Fruit fly (Drosophila melanogaster) whole organism, embryonic: ENCODE data around the gene AstC.

Experiments used
- Bgb ChIP-seq: fragments of 200-800 bp; sonication (Bioruptor generic); IDR thresholded peaks from 2 replicates; pipeline ENCODE4 v1.3.6; 2022; ENCODE audit warnings: missing biosample characterization, missing genetic modification characterization; ENCODE audit not compliant: partially characterized antibody
- CG10209 ChIP-seq: fragments of 200-800 bp; sonication (Bioruptor generic); optimal IDR thresholded peaks from 3 replicates; lab custom pipeline; 2017; ENCODE audit warnings: missing biosample characterization, mild to moderate bottlenecking, missing genetic modification characterization, missing genetic modification reagents
- CG11695 ChIP-seq: fragments of 200-800 bp; sonication (Bioruptor generic); IDR thresholded peaks from 3 replicates; pipeline ENCODE4 v1.3.6; 2022; ENCODE audit warnings: missing biosample characterization, missing genetic modification characterization
- CG12236 ChIP-seq: fragments of 200-800 bp; sonication (Bioruptor generic); optimal IDR thresholded peaks from 2 replicates; lab custom pipeline; 2016; ENCODE audit warnings: missing biosample characterization, missing genetic modification characterization
- CG12942 ChIP-seq: fragments of 200-800 bp; sonication (Bioruptor generic); optimal IDR thresholded peaks from 3 replicates; lab custom pipeline; 2016; ENCODE audit warnings: missing biosample characterization, missing genetic modification characterization
- CG13296 ChIP-seq: fragments of 200-800 bp; sonication (Bioruptor generic); optimal IDR thresholded peaks from 3 replicates; lab custom pipeline; 2018; ENCODE audit warnings: missing biosample characterization, mild to moderate bottlenecking, missing genetic modification characterization
- CG14710 ChIP-seq: fragments of 200-800 bp; sonication (Bioruptor generic); optimal IDR thresholded peaks from 3 replicates; lab custom pipeline; 2019; ENCODE audit warnings: missing biosample characterization, mild to moderate bottlenecking, missing genetic modification characterization, moderate library complexity
- CG14965 ChIP-seq: fragments of 200-800 bp; sonication (Bioruptor generic); optimal IDR thresholded peaks from 2 replicates; lab custom pipeline; 2016; ENCODE audit warnings: missing biosample characterization, missing genetic modification characterization, borderline replicate concordance
- CG15073 ChIP-seq: fragments of 200-800 bp; sonication (Bioruptor generic); optimal IDR thresholded peaks from 2 replicates; lab custom pipeline; 2016; ENCODE audit warnings: missing biosample characterization, missing genetic modification characterization
- CG16863 ChIP-seq: fragments of 200-800 bp; sonication (Bioruptor generic); optimal IDR thresholded peaks from 3 replicates; lab custom pipeline; 2016; ENCODE audit warnings: missing biosample characterization, missing genetic modification characterization
- CG17361 ChIP-seq: fragments of 200-800 bp; sonication (Bioruptor generic); IDR thresholded peaks from 3 replicates; pipeline ENCODE4 v1.3.6; 2022; ENCODE audit warnings: missing biosample characterization, missing genetic modification characterization
- CG17829 ChIP-seq: fragments of 200-800 bp; optimal IDR thresholded peaks from 2 replicates; lab custom pipeline; 2019; ENCODE audit warnings: missing biosample characterization, mild to moderate bottlenecking, missing genetic modification characterization, moderate library complexity
- CG18262 ChIP-seq: fragments of 200-800 bp; optimal IDR thresholded peaks from 3 replicates; lab custom pipeline; 2019; ENCODE audit warnings: missing biosample characterization, mild to moderate bottlenecking, missing genetic modification characterization, moderate library complexity
- CG18764 ChIP-seq: fragments of 200-800 bp; sonication (Bioruptor generic); optimal IDR thresholded peaks from 3 replicates; lab custom pipeline; 2016; ENCODE audit warnings: missing biosample characterization, missing genetic modification characterization
- CG2202 ChIP-seq: fragments of 200-800 bp; sonication (Bioruptor generic); optimal IDR thresholded peaks from 2 replicates; lab custom pipeline; 2018; ENCODE audit warnings: missing biosample characterization, mild to moderate bottlenecking, missing genetic modification characterization
- CG4820 ChIP-seq: fragments of 200-800 bp; sonication (Bioruptor generic); optimal IDR thresholded peaks from 3 replicates; lab custom pipeline; 2016; ENCODE audit warnings: missing biosample characterization, missing genetic modification characterization
- CG4854 ChIP-seq: fragments of 200-800 bp; sonication (Bioruptor generic); optimal IDR thresholded peaks from 2 replicates; lab custom pipeline; 2016; ENCODE audit warnings: missing biosample characterization, missing genetic modification characterization, inconsistent platforms
- CG6813 ChIP-seq: fragments of 200-800 bp; sonication (Bioruptor generic); optimal IDR thresholded peaks from 2 replicates; lab custom pipeline; 2017; ENCODE audit warnings: missing biosample characterization, missing genetic modification characterization, mild to moderate bottlenecking, moderate library complexity, missing genetic modification reagents
- CG7839 ChIP-seq: fragments of 200-800 bp; sonication (Bioruptor generic); optimal IDR thresholded peaks from 3 replicates; lab custom pipeline; 2018; ENCODE audit warnings: missing biosample characterization, mild to moderate bottlenecking, missing genetic modification characterization, moderate library complexity
- CG9797 ChIP-seq: fragments of 200-800 bp; sonication (Bioruptor generic); optimal IDR thresholded peaks from 3 replicates; lab custom pipeline; 2018; ENCODE audit warnings: missing biosample characterization, mild to moderate bottlenecking, missing genetic modification characterization
- Dip3 ChIP-seq: fragments of 200-800 bp; sonication (Bioruptor generic); optimal IDR thresholded peaks from 3 replicates; lab custom pipeline; 2016; ENCODE audit warnings: missing biosample characterization, missing genetic modification characterization
- Dref ChIP-seq: fragments of 200-800 bp; sonication (Bioruptor generic); IDR thresholded peaks from 2 replicates; pipeline ENCODE4 v1.3.6; 2022; ENCODE audit warnings: missing biosample characterization, missing genetic modification characterization
- Fer2 ChIP-seq: fragments of 200-800 bp; sonication (Bioruptor generic); optimal IDR thresholded peaks from 2 replicates; lab custom pipeline; 2018; ENCODE audit warnings: missing biosample characterization, mild to moderate bottlenecking, missing genetic modification characterization, moderate library complexity
- HLHmδ ChIP-seq: fragments of 200-800 bp; sonication (Bioruptor generic); optimal IDR thresholded peaks from 2 replicates; lab custom pipeline; 2018; ENCODE audit warnings: missing biosample characterization, mild to moderate bottlenecking, missing genetic modification characterization, moderate library complexity
- Hr51 ChIP-seq, 2 experiments: fragments of 200-800 bp; sonication (Bioruptor generic); optimal IDR thresholded peaks; 2 replicates in 1 of 2; 3 replicates in 1 of 2; lab custom pipeline; 2016 to 2018; ENCODE audit warnings: missing biosample characterization in 2 of 2, missing genetic modification characterization in 2 of 2, mild to moderate bottlenecking in 1 of 2, moderate library complexity in 1 of 2
- Lim3 ChIP-seq: fragments of 200-800 bp; sonication (Bioruptor generic); IDR thresholded peaks from 2 replicates; pipeline ENCODE4 v1.3.6; 2022; ENCODE audit warnings: missing biosample characterization, missing genetic modification characterization
- MBD-R2 ChIP-seq: fragments of 200-800 bp; sonication (Bioruptor generic); IDR thresholded peaks from 2 replicates; pipeline ENCODE4 v1.3.6; 2022; ENCODE audit warnings: missing biosample characterization, missing genetic modification characterization
- Mad ChIP-seq: fragments of 200-800 bp; sonication (Bioruptor generic); optimal IDR thresholded peaks from 2 replicates; lab custom pipeline; 2016; ENCODE audit warnings: missing biosample characterization, missing genetic modification characterization
- Oli ChIP-seq: fragments of 200-800 bp; sonication (Bioruptor generic); optimal IDR thresholded peaks from 2 replicates; lab custom pipeline; 2018; ENCODE audit warnings: missing biosample characterization, mild to moderate bottlenecking, missing genetic modification characterization, moderate library complexity
- Xrp1 ChIP-seq: fragments of 200-800 bp; sonication (Bioruptor generic); IDR thresholded peaks from 2 replicates; pipeline ENCODE4 v1.3.6; 2022; ENCODE audit warnings: missing biosample characterization, missing genetic modification characterization
- ab ChIP-seq: fragments of 200-800 bp; sonication (Bioruptor generic); optimal IDR thresholded peaks from 2 replicates; lab custom pipeline; 2016; ENCODE audit warnings: missing biosample characterization, missing genetic modification characterization
- amos ChIP-seq: fragments of 200-800 bp; sonication (Bioruptor generic); IDR thresholded peaks from 2 replicates; pipeline ENCODE4 v1.3.6; 2022; ENCODE audit warnings: missing biosample characterization, missing genetic modification characterization; ENCODE audit not compliant: partially characterized antibody
- bbx ChIP-seq: fragments of 200-800 bp; sonication (Bioruptor generic); IDR thresholded peaks from 2 replicates; pipeline ENCODE4 v1.3.6; 2022; ENCODE audit warnings: missing biosample characterization, missing genetic modification characterization; ENCODE audit not compliant: partially characterized antibody
- chm ChIP-seq: fragments of 200-800 bp; sonication (Bioruptor generic); IDR thresholded peaks from 2 replicates; pipeline ENCODE4 v1.3.6; 2022; ENCODE audit warnings: missing biosample characterization, missing genetic modification characterization
- crol ChIP-seq: fragments of 200-800 bp; sonication (Bioruptor generic); IDR thresholded peaks from 2 replicates; pipeline ENCODE4 v1.3.6; 2022; ENCODE audit warnings: missing biosample characterization, missing genetic modification characterization
- dati ChIP-seq: fragments of 200-800 bp; sonication (Bioruptor generic); IDR thresholded peaks from 2 replicates; pipeline ENCODE4 v1.3.6; 2022; ENCODE audit warnings: missing biosample characterization, missing genetic modification characterization
- dmrt11E ChIP-seq: fragments of 200-800 bp; sonication (Bioruptor generic); optimal IDR thresholded peaks from 3 replicates; lab custom pipeline; 2018; ENCODE audit warnings: missing biosample characterization, mild to moderate bottlenecking, missing genetic modification characterization, moderate library complexity
- gcm2 ChIP-seq: fragments of 200-800 bp; sonication (Bioruptor generic); optimal IDR thresholded peaks from 2 replicates; lab custom pipeline; 2016; ENCODE audit warnings: missing biosample characterization, missing genetic modification characterization
- grau ChIP-seq: fragments of 200-800 bp; optimal IDR thresholded peaks from 3 replicates; lab custom pipeline; 2019; ENCODE audit warnings: missing biosample characterization, mild to moderate bottlenecking, missing genetic modification characterization, moderate library complexity
- hbn ChIP-seq: fragments of 200-800 bp; sonication (Bioruptor generic); IDR thresholded peaks from 2 replicates; pipeline ENCODE4 v1.3.6; 2022; ENCODE audit warnings: missing biosample characterization, missing genetic modification characterization; ENCODE audit not compliant: partially characterized antibody
- knrl ChIP-seq: fragments of 200-800 bp; sonication (Bioruptor generic); IDR thresholded peaks from 3 replicates; pipeline ENCODE4 v1.3.6; 2022; ENCODE audit warnings: missing biosample characterization, missing genetic modification characterization; ENCODE audit not compliant: partially characterized antibody
- lab ChIP-seq: fragments of 200-800 bp; sonication (Bioruptor generic); optimal IDR thresholded peaks from 3 replicates; lab custom pipeline; 2017; ENCODE audit warnings: missing biosample characterization, missing genetic modification characterization, mild to moderate bottlenecking, moderate library complexity, missing genetic modification reagents
- lilli ChIP-seq: fragments of 200-800 bp; sonication (Bioruptor generic); optimal IDR thresholded peaks from 3 replicates; lab custom pipeline; 2016; ENCODE audit warnings: missing biosample characterization, missing genetic modification characterization
- odd ChIP-seq: fragments of 200-800 bp; sonication (Bioruptor generic); optimal IDR thresholded peaks from 2 replicates; lab custom pipeline; 2017; ENCODE audit warnings: missing biosample characterization, mild to moderate bottlenecking, missing genetic modification characterization
- peb ChIP-seq: fragments of 200-800 bp; sonication (Bioruptor generic); IDR thresholded peaks from 2 replicates; pipeline ENCODE4 v1.3.6; 2022; ENCODE audit warnings: missing biosample characterization, missing genetic modification characterization
- run ChIP-seq: fragments of 200-800 bp; sonication (Bioruptor generic); optimal IDR thresholded peaks from 3 replicates; lab custom pipeline; 2018; ENCODE audit warnings: missing biosample characterization, mild to moderate bottlenecking, missing genetic modification characterization
- schlank ChIP-seq: fragments of 200-800 bp; sonication (Bioruptor generic); optimal IDR thresholded peaks from 2 replicates; lab custom pipeline; 2018; ENCODE audit warnings: missing biosample characterization, mild to moderate bottlenecking, missing genetic modification characterization
- sim ChIP-seq: fragments of 200-800 bp; sonication (Bioruptor generic); IDR thresholded peaks from 2 replicates; pipeline ENCODE4 v1.3.6; 2022; ENCODE audit warnings: missing biosample characterization, missing genetic modification characterization
- slp2 ChIP-seq: fragments of 200-800 bp; sonication (Bioruptor generic); optimal IDR thresholded peaks from 2 replicates; lab custom pipeline; 2016; ENCODE audit warnings: missing biosample characterization, missing genetic modification characterization
- unpg ChIP-seq: fragments of 200-800 bp; sonication (Bioruptor generic); optimal IDR thresholded peaks from 3 replicates; lab custom pipeline; 2018; ENCODE audit warnings: missing biosample characterization, mild to moderate bottlenecking, missing genetic modification characterization, moderate library complexity

Gene AstC

DNA sequence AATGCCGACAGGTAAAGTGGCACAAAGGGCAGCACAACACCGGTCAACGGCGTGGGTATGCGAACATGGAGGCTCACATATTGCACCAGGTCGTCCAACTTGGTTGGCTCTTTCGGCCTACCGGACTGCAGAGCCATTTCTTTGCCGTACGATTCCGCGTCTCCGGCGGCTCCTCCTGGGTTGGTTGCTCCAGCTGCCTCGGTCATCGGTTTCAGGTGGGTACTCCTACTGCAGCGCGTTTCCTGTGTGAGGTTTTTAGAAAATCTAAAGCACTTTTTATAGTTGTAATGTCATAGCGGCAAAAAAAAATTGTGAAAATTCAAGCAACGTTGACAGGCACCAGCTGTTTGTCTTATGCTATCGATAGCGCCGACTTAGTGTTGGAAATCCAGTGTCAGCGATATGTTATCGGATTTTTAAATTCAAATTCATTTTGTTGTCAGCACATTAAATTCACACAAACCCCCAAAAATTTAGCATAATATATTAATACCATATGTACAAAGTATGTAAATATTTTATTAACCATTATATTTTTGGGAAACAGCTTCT, 38.8 kb upstream of the AstC start, which contains the start of gene CG6230 (continued):
- TF ChIP-seq chm (GFP tag; lab: Robert Waterston, UW) (no peak), CG18764 (GFP tag; lab: Kevin White, UChicago) (no peak), CG14710 (peak; percentile 3), unpg (GFP tag; lab: Kevin White, UChicago) (no peak), CG12236 (GFP tag; lab: Kevin White, UChicago) (no peak), Dref (GFP tag; lab: Robert Waterston, UW) (peak; percentile 86), knrl (GFP tag; lab: Robert Waterston, UW) (peak; percentile 61; the same call in 2 of the 3 replicates), peb (GFP tag; lab: Robert Waterston, UW) (no peak), CG11695 (GFP tag; lab: Robert Waterston, UW) (no peak), dati (no peak), CG18262 (tag; lab: Kevin White, UChicago) (no peak), CG7839 (tag; lab: Kevin White, UChicago) (no peak), slp2 (no peak), odd (GFP tag; lab: Kevin White, UChicago) (no peak), dmrt11E (no peak), grau (tag; lab: Kevin White, UChicago) (no peak), Dip3 (GFP tag; lab: Kevin White, UChicago) (no peak), CG15073 (GFP tag; lab: Kevin White, UChicago) (no peak), CG6813 (GFP tag; lab: Kevin White, UChicago) (no peak), CG13296 (GFP tag; lab: Kevin White, UChicago) (no peak), CG14965 (no peak), CG10209 (GFP tag; lab: Kevin White, UChicago) (no peak), CG2202 (tag; lab: Kevin White, UChicago) (no peak), Lim3 (GFP tag; lab: Robert Waterston, UW) (no peak), lab (GFP tag; lab: Kevin White, UChicago) (no peak), MBD-R2 (GFP tag; lab: Robert Waterston, UW) (peak; percentile 88), Hr51 (GFP tag; optimal IDR thresholded peaks at IDR 0.05; lab: Kevin White, UChicago) (no peak), Xrp1 (no peak), Fer2 (tag; lab: Kevin White, UChicago) (no peak), CG9797 (GFP tag; lab: Kevin White, UChicago) (peak; percentile 18), hbn (peak; percentile 55; the same call in 1 of the 2 replicates), CG17829 (tag; lab: Kevin White, UChicago) (no peak), sim (GFP tag; lab: Robert Waterston, UW) (no peak), Bgb (peak; percentile 71), CG4854 (GFP tag; lab: Kevin White, UChicago) (no peak), amos (GFP tag; lab: Robert Waterston, UW) (peak; percentile 71), CG17361 (GFP tag; lab: Robert Waterston, UW) (no peak), crol (GFP tag; lab: Robert Waterston, UW) (no peak), Mad (GFP tag; lab: Kevin White, UChicago) (no peak), HLHmδ (GFP tag; lab: Kevin White, UChicago) (no peak), schlank (tag; lab: Kevin White, UChicago) (no peak), ab (GFP tag; lab: Kevin White, UChicago) (no peak), gcm2 (GFP tag; lab: Kevin White, UChicago) (no peak), run (tag; lab: Kevin White, UChicago) (no peak), lilli (GFP tag; lab: Kevin White, UChicago) (no peak), Oli (tag; lab: Kevin White, UChicago) (no peak), CG16863 (no peak), bbx (peak; percentile 73), CG4820 (GFP tag; lab: Kevin White, UChicago) (no peak), CG12942 (no peak)
